Worm (Caenorhabditis elegans) whole organism, midembryonic: ENCODE measurements around the gene ins-2.

Experiments
- T22C8.4 ChIP-seq: fragments of 200-800 bp; sonication (Bioruptor generic); IDR thresholded peaks from 2 replicates; pipeline ENCODE4 v1.3.6; 2022; ENCODE audit warnings: missing genetic modification characterization, missing compliant biosample characterization
- cog-1 ChIP-seq: sonication (generic microtip); optimal IDR thresholded peaks from 2 replicates; lab custom pipeline; 2016; ENCODE audit warnings: missing genetic modification characterization, missing compliant biosample characterization
- flt-1 ChIP-seq: fragments of 200-800 bp; sonication (Bioruptor generic); IDR thresholded peaks from 2 replicates; pipeline ENCODE4 v1.3.6; 2022; ENCODE audit warnings: missing genetic modification characterization, missing compliant biosample characterization
- med-1 ChIP-seq: sonication (generic microtip); optimal IDR thresholded peaks from 2 replicates; lab custom pipeline; 2017; ENCODE audit warnings: missing genetic modification characterization, mild to moderate bottlenecking, missing compliant biosample characterization, antibody characterized with exemption, missing genetic modification reagents; ENCODE audit not compliant: insufficient read depth
- ref-1 ChIP-seq: fragments of 200-800 bp; sonication (Bioruptor generic); conservative IDR thresholded peaks from 2 replicates; pipeline ENCODE4 v1.3.6; 2022; ENCODE audit warnings: missing genetic modification reagents, missing genetic modification characterization, missing compliant biosample characterization
- ztf-29 ChIP-seq: fragments of 200-800 bp; sonication (Bioruptor generic); IDR thresholded peaks from 2 replicates; pipeline ENCODE4 v1.3.6; 2022; ENCODE audit warnings: missing genetic modification reagents, missing genetic modification characterization, missing compliant biosample characterization

DNA sequence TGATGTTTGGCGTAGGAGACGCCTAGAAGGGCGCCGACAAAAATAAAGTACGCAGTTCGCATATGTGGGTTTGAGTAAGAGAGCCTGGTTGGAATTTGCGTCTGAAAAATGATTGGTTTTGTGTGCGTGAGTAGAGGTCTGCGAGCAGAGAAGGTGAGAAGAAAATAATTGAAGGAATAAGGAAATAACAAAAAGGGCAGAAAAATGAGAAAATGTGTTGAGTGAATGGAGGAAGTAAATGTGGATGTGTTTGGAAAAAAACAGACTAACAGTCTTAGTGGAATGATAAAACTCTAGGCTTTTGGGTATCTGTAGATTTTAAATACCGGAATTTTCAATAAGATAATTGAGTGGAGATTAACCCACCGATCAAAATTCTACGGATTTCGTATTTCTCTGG is 31.7 kb upstream of the ins-2 start, which contains the start of gene casy-1:
- TF ChIP-seq ztf-29 (GFP tag; lab: Robert Waterston, UW) = no peak
- TF ChIP-seq flt-1 (GFP tag; lab: Robert Waterston, UW) = no peak
- TF ChIP-seq med-1 (GFP tag; lab: Kevin White, UChicago) = no peak
- no peak for TF ChIP-seq ref-1 (GFP tag; lab: Robert Waterston, UW)
- no peak for TF ChIP-seq cog-1 (tag; lab: Kevin White, UChicago)
- TF ChIP-seq T22C8.4 (GFP tag; lab: Robert Waterston, UW) = no peak
